Worm (Caenorhabditis elegans) whole organism, L2 larva: ENCODE results near the gene F56H11.2.

Source experiments
- F13H6.1 ChIP-seq: sonication (generic microtip); optimal IDR thresholded peaks from 2 replicates; lab custom pipeline; 2016; ENCODE audit warnings: missing genetic modification characterization, missing compliant biosample characterization
- ama-1 ChIP-seq: fragments of 150-350 bp; optimal IDR thresholded peaks from 2 replicates; lab custom pipeline; 2018; ENCODE audit warnings: inconsistent platforms
- ceh-16 ChIP-seq: fragments of 150-350 bp; optimal IDR thresholded peaks from 2 replicates; lab custom pipeline; 2014; ENCODE audit warnings: missing biosample characterization, missing genetic modification characterization
- egl-27 ChIP-seq: sonication (generic microtip); optimal IDR thresholded peaks from 3 replicates; lab custom pipeline; 2017; ENCODE audit warnings: missing biosample characterization, missing genetic modification reagents, missing genetic modification characterization
- elt-3 ChIP-seq: sonication (generic microtip); optimal IDR thresholded peaks from 2 replicates; lab custom pipeline; 2017; ENCODE audit warnings: missing biosample characterization, missing genetic modification characterization
- fos-1 ChIP-seq: fragments of 150-350 bp; optimal IDR thresholded peaks from 2 replicates; lab custom pipeline; 2014; ENCODE audit warnings: missing biosample characterization, missing genetic modification characterization
- nhr-10 ChIP-seq: sonication (generic microtip); optimal IDR thresholded peaks from 2 replicates; lab custom pipeline; 2017; ENCODE audit warnings: missing biosample characterization, missing genetic modification characterization
- nhr-237 ChIP-seq: fragments of 150-350 bp; optimal IDR thresholded peaks from 2 replicates; lab custom pipeline; 2014; ENCODE audit warnings: missing biosample characterization, missing genetic modification characterization
- peb-1 ChIP-seq: fragments of 150-350 bp; optimal IDR thresholded peaks from 2 replicates; lab custom pipeline; 2014; ENCODE audit warnings: missing biosample characterization, missing genetic modification characterization
- snpc-4 ChIP-seq: fragments of 150-350 bp; optimal IDR thresholded peaks from 2 replicates; lab custom pipeline; 2014; ENCODE audit warnings: missing biosample characterization, missing genetic modification characterization
- unc-55 ChIP-seq: fragments of 150-350 bp; sonication (generic microtip); optimal IDR thresholded peaks from 3 replicates; lab custom pipeline; 2014; ENCODE audit warnings: missing biosample characterization, missing genetic modification reagents, missing genetic modification characterization
- unc-62 ChIP-seq: fragments of 150-350 bp; optimal IDR thresholded peaks from 2 replicates; lab custom pipeline; 2014; ENCODE audit warnings: missing biosample characterization, missing genetic modification reagents, missing genetic modification characterization
- ztf-1 ChIP-seq: fragments of 200-800 bp; sonication (Bioruptor generic); conservative IDR thresholded peaks from 2 replicates; pipeline ENCODE4 v1.3.6; 2022; ENCODE audit warnings: missing genetic modification characterization, missing compliant biosample characterization
- ztf-4 ChIP-seq: fragments of 150-350 bp; optimal IDR thresholded peaks from 2 replicates; lab custom pipeline; 2014; ENCODE audit warnings: missing biosample characterization, missing genetic modification characterization

- TF ChIP-seq nhr-237 (tag; lab: Kevin White, UChicago) (no peak), egl-27 (no peak), ama-1 (no peak), fos-1 (tag; lab: Kevin White, UChicago) (no peak), ceh-16 (tag; lab: Kevin White, UChicago) (no peak), snpc-4 (no peak), elt-3 (tag; lab: Kevin White, UChicago) (no peak), unc-55 (GFP tag; lab: Kevin White, UChicago) (no peak), nhr-10 (no peak), ztf-4 (no peak), F13H6.1 (no peak), ztf-1 (no peak), unc-62 (no peak), peb-1 (tag; lab: Kevin White, UChicago) (no peak)
Measured at ce11 chrIV:9566505-9566904, 33.5 kb upstream of the F56H11.2 start, which contains the start of gene lron-14.
